Worm (Caenorhabditis elegans) whole organism, midembryonic: ENCODE data around the gene fbxa-77.

Experiments
- T22C8.4 ChIP-seq: fragments of 200-800 bp; sonication (Bioruptor generic); IDR thresholded peaks from 2 replicates; pipeline ENCODE4 v1.3.6; 2022; ENCODE audit warnings: missing genetic modification characterization, missing compliant biosample characterization
- cog-1 ChIP-seq: sonication (generic microtip); optimal IDR thresholded peaks from 2 replicates; lab custom pipeline; 2016; ENCODE audit warnings: missing genetic modification characterization, missing compliant biosample characterization
- flt-1 ChIP-seq: fragments of 200-800 bp; sonication (Bioruptor generic); IDR thresholded peaks from 2 replicates; pipeline ENCODE4 v1.3.6; 2022; ENCODE audit warnings: missing genetic modification characterization, missing compliant biosample characterization
- klf-2 ChIP-seq: fragments of 200-800 bp; sonication (Bioruptor generic); conservative IDR thresholded peaks from 2 replicates; pipeline ENCODE4 v1.3.6; 2022; ENCODE audit warnings: missing genetic modification reagents, missing genetic modification characterization, missing compliant biosample characterization
- med-1 ChIP-seq: sonication (generic microtip); optimal IDR thresholded peaks from 2 replicates; lab custom pipeline; 2017; ENCODE audit warnings: missing genetic modification characterization, mild to moderate bottlenecking, missing compliant biosample characterization, antibody characterized with exemption, missing genetic modification reagents; ENCODE audit not compliant: insufficient read depth
- ref-1 ChIP-seq: fragments of 200-800 bp; sonication (Bioruptor generic); conservative IDR thresholded peaks from 2 replicates; pipeline ENCODE4 v1.3.6; 2022; ENCODE audit warnings: missing genetic modification reagents, missing genetic modification characterization, missing compliant biosample characterization
- tab-1 ChIP-seq: fragments of 200-800 bp; sonication (Bioruptor generic); IDR thresholded peaks from 2 replicates; pipeline ENCODE4 v1.3.6; 2022; ENCODE audit warnings: missing genetic modification characterization, missing compliant biosample characterization
- ztf-23 ChIP-seq: fragments of 200-800 bp; sonication (Bioruptor generic); IDR thresholded peaks from 2 replicates; pipeline ENCODE4 v1.3.6; 2022; ENCODE audit warnings: missing genetic modification reagents, missing genetic modification characterization, missing compliant biosample characterization
- ztf-29 ChIP-seq: fragments of 200-800 bp; sonication (Bioruptor generic); IDR thresholded peaks from 2 replicates; pipeline ENCODE4 v1.3.6; 2022; ENCODE audit warnings: missing genetic modification reagents, missing genetic modification characterization, missing compliant biosample characterization

DNA sequence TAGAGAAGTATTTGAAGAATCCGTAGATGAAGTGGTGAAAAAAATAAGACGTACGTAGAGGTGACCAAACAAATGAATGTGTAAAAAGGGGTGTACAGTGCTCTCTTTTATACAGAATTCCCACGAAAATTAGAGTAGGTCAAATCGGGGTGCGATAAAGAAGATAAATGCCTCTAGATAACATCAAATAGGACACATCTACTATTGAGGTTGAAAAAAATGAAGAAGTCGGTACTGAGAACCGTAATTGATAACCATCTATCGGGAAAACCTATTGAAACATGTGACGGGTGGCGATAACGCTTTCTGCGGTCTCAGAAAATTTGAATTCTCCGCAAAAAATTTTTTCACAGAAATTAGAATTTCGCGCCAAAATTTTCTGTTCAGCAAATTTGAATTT, 10.6 kb upstream of the fbxa-77 start, which contains the start of gene fbxa-61:
- no peak for TF ChIP-seq flt-1 (GFP tag; lab: Robert Waterston, UW)
- TF ChIP-seq med-1 (GFP tag; lab: Kevin White, UChicago) = no peak
- TF ChIP-seq ztf-23 (GFP tag; lab: Robert Waterston, UW) = no peak
- no peak for TF ChIP-seq T22C8.4
- no peak for TF ChIP-seq cog-1 (tag; lab: Kevin White, UChicago)
- no peak for TF ChIP-seq klf-2 (GFP tag; lab: Robert Waterston, UW)
- TF ChIP-seq ztf-29 = no peak
- TF ChIP-seq ref-1 (GFP tag; lab: Robert Waterston, UW) = no peak
- TF ChIP-seq tab-1 (GFP tag; lab: Robert Waterston, UW) = no peak
